Worm (Caenorhabditis elegans): Measurements from ENCODE around the gene gldi-11.

- TF ChIP-seq ztf-11 (tag; optimal IDR thresholded peaks at IDR 0.05) (no peak), elt-1 (tag; optimal IDR thresholded peaks at IDR 0.05; ENCODE audit: borderline replicate concordance, insufficient read depth) (no peak), snpc-4 (tag; optimal IDR thresholded peaks at IDR 0.05) (no peak), nhr-237 (tag; optimal IDR thresholded peaks at IDR 0.05) (no peak), elt-3 (tag; optimal IDR thresholded peaks at IDR 0.05) (no peak), unc-62 (GFP tag; optimal IDR thresholded peaks at IDR 0.05) (no peak), sptf-1 (tag; optimal IDR thresholded peaks at IDR 0.05) (no peak), hlh-1 (tag; optimal IDR thresholded peaks at IDR 0.05) (no peak), M03D4.4 (tag; optimal IDR thresholded peaks at IDR 0.05) (no peak), unc-120 (tag; optimal IDR thresholded peaks at IDR 0.05; ENCODE audit: poor library complexity, severe bottlenecking) (no peak), nhr-76 (tag; optimal IDR thresholded peaks at IDR 0.05) (no peak)
These were observed 1.7 kb downstream of the gldi-11 start, which contains the start of gene mdt-4 for ce11 chrII:4943849-4944248.

All from whole organism, mixed stage, embryonic.